Worm (Caenorhabditis elegans): ENCODE measurements around the gene F38A6.5.

- TF ChIP-seq unc-39 (tag; optimal IDR thresholded peaks at IDR 0.05), result no peak
- TF ChIP-seq nhr-12 (tag; optimal IDR thresholded peaks at IDR 0.05), result no peak
- TF ChIP-seq nhr-237 (tag; optimal IDR thresholded peaks at IDR 0.05), result no peak
- no peak for TF ChIP-seq unc-62 (GFP tag; optimal IDR thresholded peaks at IDR 0.05)
- TF ChIP-seq pha-4 (tag; optimal IDR thresholded peaks at IDR 0.05), result no peak
- no peak for TF ChIP-seq elt-1 (tag; optimal IDR thresholded peaks at IDR 0.05; ENCODE audit: borderline replicate concordance, insufficient read depth)
- no peak for TF ChIP-seq nhr-76 (tag; optimal IDR thresholded peaks at IDR 0.05)
- no peak for TF ChIP-seq blmp-1 (tag; optimal IDR thresholded peaks at IDR 0.05)
- no peak for TF ChIP-seq snpc-4 (tag; optimal IDR thresholded peaks at IDR 0.05)
- TF ChIP-seq bed-3 (GFP tag; optimal IDR thresholded peaks at IDR 0.05), result no peak
Observed at ce11 chrV:20727458-20727857, 46.1 kb downstream of the F38A6.5 start.
